Worm (Caenorhabditis elegans): Measurements from ENCODE around the gene lgc-48.

lgc-48 gene

DNA sequence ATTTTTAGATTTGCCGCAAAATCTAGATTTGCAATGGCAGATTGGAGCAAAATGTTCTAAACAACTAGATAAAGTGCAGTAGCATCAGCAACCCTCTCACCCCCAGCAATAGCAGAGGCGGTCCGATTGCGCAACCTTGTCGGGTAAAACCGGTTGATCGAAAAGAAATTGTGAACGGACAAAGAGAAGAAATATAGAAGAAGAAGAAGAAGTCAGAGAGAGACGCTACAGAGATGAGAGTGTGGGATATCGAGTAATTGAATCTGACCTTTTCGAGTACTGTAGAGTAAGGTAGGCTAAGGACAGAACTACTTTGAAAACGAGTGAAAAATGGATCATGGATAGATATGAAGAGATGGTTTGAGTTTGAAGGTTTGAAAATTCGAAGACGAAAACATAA lies 35.8 kb downstream of the lgc-48 start:
- TF ChIP-seq nhr-28 (tag; optimal IDR thresholded peaks at IDR 0.05): no peak
- no peak for TF ChIP-seq mml-1 (tag; optimal IDR thresholded peaks at IDR 0.05)
- TF ChIP-seq fos-1 (tag; optimal IDR thresholded peaks at IDR 0.05): no peak
- no peak for TF ChIP-seq nhr-237 (tag; optimal IDR thresholded peaks at IDR 0.05)
- no peak for TF ChIP-seq aly-2 (tag; optimal IDR thresholded peaks at IDR 0.05)
- TF ChIP-seq elt-2 (tag; optimal IDR thresholded peaks at IDR 0.05): no peak
- no peak for TF ChIP-seq jun-1 (tag; optimal IDR thresholded peaks at IDR 0.05)
- no peak for TF ChIP-seq nhr-76 (tag; optimal IDR thresholded peaks at IDR 0.05)
- peak; percentile 18 for TF ChIP-seq ceh-28 (tag; optimal IDR thresholded peaks at IDR 0.05)
- TF ChIP-seq nhr-25 (tag; optimal IDR thresholded peaks at IDR 0.05): peak; percentile 82
- no peak for TF ChIP-seq nhr-12 (tag; optimal IDR thresholded peaks at IDR 0.05)
- TF ChIP-seq ceh-16 (tag; optimal IDR thresholded peaks at IDR 0.05): no peak
- TF ChIP-seq ceh-82 (tag; optimal IDR thresholded peaks at IDR 0.05): no peak
- TF ChIP-seq nhr-11 (tag; optimal IDR thresholded peaks at IDR 0.05): no peak
- no peak for TF ChIP-seq fkh-10 (GFP tag; optimal IDR thresholded peaks at IDR 0.05)
- TF ChIP-seq daf-12 (tag; optimal IDR thresholded peaks at IDR 0.05): no peak
- peak; percentile 27 for TF ChIP-seq elt-1 (tag; optimal IDR thresholded peaks at IDR 0.05)
- no peak for TF ChIP-seq unc-62 (GFP tag; optimal IDR thresholded peaks at IDR 0.05)
- no peak for TF ChIP-seq ZK546.5 (tag; optimal IDR thresholded peaks at IDR 0.05)
- TF ChIP-seq skn-1 (tag; optimal IDR thresholded peaks at IDR 0.05): no peak
- no peak for TF ChIP-seq ztf-4 (tag; optimal IDR thresholded peaks at IDR 0.05)
- no peak for TF ChIP-seq hmg-11 (tag; optimal IDR thresholded peaks at IDR 0.05)
- no peak for TF ChIP-seq lin-15B (tag; optimal IDR thresholded peaks at IDR 0.05)
- peak; percentile 33 for TF ChIP-seq nhr-43 (tag; optimal IDR thresholded peaks at IDR 0.05; ENCODE audit: poor library complexity, severe bottlenecking)
- peak; percentile 4 for TF ChIP-seq nfya-1 (tag; optimal IDR thresholded peaks at IDR 0.05; ENCODE audit: insufficient read depth)
- no peak for TF ChIP-seq ama-1 (optimal IDR thresholded peaks at IDR 0.05)
- peak; percentile 34 for TF ChIP-seq nhr-23 (tag; optimal IDR thresholded peaks at IDR 0.05)
- no peak for TF ChIP-seq unc-39 (tag; optimal IDR thresholded peaks at IDR 0.05)
- no peak for TF ChIP-seq nhr-77 (tag; optimal IDR thresholded peaks at IDR 0.05)
- no peak for TF ChIP-seq ztf-11 (tag; optimal IDR thresholded peaks at IDR 0.05)
- TF ChIP-seq tbx-2 (tag; optimal IDR thresholded peaks at IDR 0.05): no peak
- no peak for TF ChIP-seq pha-4 (tag; optimal IDR thresholded peaks at IDR 0.05)
- TF ChIP-seq eor-1 (tag; optimal IDR thresholded peaks at IDR 0.05): no peak
- peak; percentile 19 for TF ChIP-seq R02D3.7 (tag; optimal IDR thresholded peaks at IDR 0.05)

- TF ChIP-seq pha-4 (tag; optimal IDR thresholded peaks at IDR 0.05): peak; percentile 57
- TF ChIP-seq nhr-43 (tag; optimal IDR thresholded peaks at IDR 0.05; ENCODE audit: poor library complexity, severe bottlenecking): no peak
- TF ChIP-seq jun-1 (tag; optimal IDR thresholded peaks at IDR 0.05): peak; percentile 39
- no peak for TF ChIP-seq ama-1 (optimal IDR thresholded peaks at IDR 0.05)
- TF ChIP-seq nhr-25 (tag; optimal IDR thresholded peaks at IDR 0.05): peak; percentile 4
- peak; percentile 99 for TF ChIP-seq elt-2 (tag; optimal IDR thresholded peaks at IDR 0.05)
- no peak for TF ChIP-seq lin-39 (tag; optimal IDR thresholded peaks at IDR 0.05)
- peak; percentile 96 for TF ChIP-seq pqm-1 (tag; optimal IDR thresholded peaks at IDR 0.05)
- TF ChIP-seq aly-2 (tag; optimal IDR thresholded peaks at IDR 0.05): no peak
Observed at ce11 chrV:13377130-13377529, 37.1 kb downstream of the lgc-48 start.

DNA sequence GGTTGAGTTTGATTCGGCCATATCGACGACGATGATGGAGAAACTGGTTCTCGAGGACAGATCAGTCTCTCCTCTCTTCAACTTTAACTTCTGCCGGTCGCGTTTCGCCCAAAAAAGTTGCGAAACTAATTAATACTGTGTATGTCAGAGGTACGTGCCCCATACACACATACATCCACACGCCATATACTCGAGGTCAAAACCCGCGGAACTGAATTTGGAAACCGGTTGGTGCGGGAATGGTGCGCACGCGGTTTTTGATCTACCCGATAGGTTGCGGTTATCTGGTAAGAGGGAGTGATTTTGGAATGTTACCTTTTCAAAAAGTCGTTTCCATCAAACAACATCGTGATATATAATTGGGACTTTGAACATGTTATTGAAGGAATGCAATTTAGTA lies 40.1 kb downstream of the lgc-48 start, which contains the start of gene ifbp-1:
TSS of gene ifbp-1 (minus strand) at position 85 of the 400 bp plus-strand sequence.
- no peak for TF ChIP-seq nhr-77 (tag; optimal IDR thresholded peaks at IDR 0.05)
- TF ChIP-seq nhr-28 (tag; optimal IDR thresholded peaks at IDR 0.05): no peak
- TF ChIP-seq hmg-11 (tag; optimal IDR thresholded peaks at IDR 0.05): no peak
- no peak for TF ChIP-seq unc-39 (tag; optimal IDR thresholded peaks at IDR 0.05)
- no peak for TF ChIP-seq egl-27 (tag; optimal IDR thresholded peaks at IDR 0.05)
- TF ChIP-seq ceh-28 (tag; optimal IDR thresholded peaks at IDR 0.05): no peak
- TF ChIP-seq elt-2 (tag; optimal IDR thresholded peaks at IDR 0.05): no peak
- TF ChIP-seq nhr-237 (tag; optimal IDR thresholded peaks at IDR 0.05): no peak
- TF ChIP-seq mml-1 (tag; optimal IDR thresholded peaks at IDR 0.05): no peak
- no peak for TF ChIP-seq ceh-9 (tag; optimal IDR thresholded peaks at IDR 0.05)
- no peak for TF ChIP-seq nhr-11 (tag; optimal IDR thresholded peaks at IDR 0.05)
- TF ChIP-seq nhr-76 (tag; optimal IDR thresholded peaks at IDR 0.05): no peak
- peak; percentile 0 for TF ChIP-seq jun-1 (tag; optimal IDR thresholded peaks at IDR 0.05)
- no peak for TF ChIP-seq sea-2 (GFP tag; optimal IDR thresholded peaks at IDR 0.05)
- TF ChIP-seq R02D3.7 (tag; optimal IDR thresholded peaks at IDR 0.05): peak; percentile 17
- no peak for TF ChIP-seq lin-15B (tag; optimal IDR thresholded peaks at IDR 0.05)
- TF ChIP-seq nhr-67 (tag; optimal IDR thresholded peaks at IDR 0.05): no peak
- TF ChIP-seq ztf-11 (tag; optimal IDR thresholded peaks at IDR 0.05): no peak
- peak; percentile 88 for TF ChIP-seq nhr-23 (tag; optimal IDR thresholded peaks at IDR 0.05)
- no peak for TF ChIP-seq ama-1 (optimal IDR thresholded peaks at IDR 0.05)
- no peak for TF ChIP-seq snpc-4 (tag; optimal IDR thresholded peaks at IDR 0.05)
- no peak for TF ChIP-seq fkh-2 (tag; optimal IDR thresholded peaks at IDR 0.05)
- no peak for TF ChIP-seq ceh-82 (tag; optimal IDR thresholded peaks at IDR 0.05)
- no peak for TF ChIP-seq fos-1 (tag; optimal IDR thresholded peaks at IDR 0.05)
- TF ChIP-seq nhr-12 (tag; optimal IDR thresholded peaks at IDR 0.05): no peak
- TF ChIP-seq elt-3 (tag; optimal IDR thresholded peaks at IDR 0.05): peak in 1 of 3 experiments; percentile 67
- peak; percentile 54 for TF ChIP-seq elt-1 (tag; optimal IDR thresholded peaks at IDR 0.05)
- TF ChIP-seq tbx-2 (tag; optimal IDR thresholded peaks at IDR 0.05): peak; percentile 16
- no peak for TF ChIP-seq nfya-1 (tag; optimal IDR thresholded peaks at IDR 0.05; ENCODE audit: insufficient read depth)
- no peak for TF ChIP-seq skn-1 (tag; optimal IDR thresholded peaks at IDR 0.05)
- no peak for TF ChIP-seq lin-39 (tag; optimal IDR thresholded peaks at IDR 0.05)
- TF ChIP-seq aly-2 (tag; optimal IDR thresholded peaks at IDR 0.05): no peak
- TF ChIP-seq egl-5 (tag; optimal IDR thresholded peaks at IDR 0.05): no peak
- TF ChIP-seq mdl-1 (tag; optimal IDR thresholded peaks at IDR 0.05): peak; percentile 26
- TF ChIP-seq zag-1 (tag; optimal IDR thresholded peaks at IDR 0.05): no peak
- no peak for TF ChIP-seq ztf-4 (tag; optimal IDR thresholded peaks at IDR 0.05)
- TF ChIP-seq fkh-10 (GFP tag; optimal IDR thresholded peaks at IDR 0.05): no peak
- no peak for TF ChIP-seq unc-62 (GFP tag; optimal IDR thresholded peaks at IDR 0.05)

Data from whole organism, L3 larva.